Worm (Caenorhabditis elegans): Measurements from ENCODE around the gene ZK105.5.

The ZK105.5 gene

ce11 chrV:7717629-7718028 is at the start of gene ZK105.5:
TSS of gene ZK105.5 (minus strand) at chrV:7717729.
- no peak for TF ChIP-seq nhr-23 (tag; optimal IDR thresholded peaks at IDR 0.05)
- TF ChIP-seq ceh-9 (tag; optimal IDR thresholded peaks at IDR 0.05): no peak
- TF ChIP-seq ama-1 (optimal IDR thresholded peaks at IDR 0.05): no peak
- no peak for TF ChIP-seq elt-2 (tag; optimal IDR thresholded peaks at IDR 0.05)
- no peak for TF ChIP-seq tbx-2 (tag; optimal IDR thresholded peaks at IDR 0.05)
- TF ChIP-seq elt-1 (tag; optimal IDR thresholded peaks at IDR 0.05): no peak
- no peak for TF ChIP-seq zag-1 (tag; optimal IDR thresholded peaks at IDR 0.05)
- TF ChIP-seq nhr-77 (tag; optimal IDR thresholded peaks at IDR 0.05): no peak

- peak; percentile 83 for TF ChIP-seq nfya-1 (tag; optimal IDR thresholded peaks at IDR 0.05; ENCODE audit: insufficient read depth)
- TF ChIP-seq nhr-77 (tag; optimal IDR thresholded peaks at IDR 0.05): no peak
Measured at ce11 chrV:7761906-7762305, 44.4 kb upstream of the ZK105.5 start.

ce11 chrV:7760174-7760573 is 42.6 kb upstream of the ZK105.5 start, which contains the start of gene hint-3:
TSS of gene hint-3 (plus strand) at chrV:7760474.
- TF ChIP-seq ama-1 (optimal IDR thresholded peaks at IDR 0.05): no peak
- TF ChIP-seq mml-1 (tag; optimal IDR thresholded peaks at IDR 0.05): no peak
- peak; percentile 36 for TF ChIP-seq elt-2 (tag; optimal IDR thresholded peaks at IDR 0.05)

ce11 chrV:7759270-7759669 is 41.7 kb upstream of the ZK105.5 start:
- TF ChIP-seq nhr-11 (tag; optimal IDR thresholded peaks at IDR 0.05) (no peak), ZK546.5 (tag; optimal IDR thresholded peaks at IDR 0.05) (no peak), skn-1 (tag; optimal IDR thresholded peaks at IDR 0.05) (no peak), nhr-43 (tag; optimal IDR thresholded peaks at IDR 0.05; ENCODE audit: poor library complexity, severe bottlenecking) (no peak), fkh-10 (GFP tag; optimal IDR thresholded peaks at IDR 0.05) (peak; percentile 38), daf-12 (tag; optimal IDR thresholded peaks at IDR 0.05) (no peak), pha-4 (tag; optimal IDR thresholded peaks at IDR 0.05) (peak; percentile 61), egl-27 (tag; optimal IDR thresholded peaks at IDR 0.05) (no peak), fos-1 (tag; optimal IDR thresholded peaks at IDR 0.05) (no peak), nhr-12 (tag; optimal IDR thresholded peaks at IDR 0.05) (no peak), pqm-1 (tag; optimal IDR thresholded peaks at IDR 0.05) (no peak), hmg-11 (tag; optimal IDR thresholded peaks at IDR 0.05) (peak; percentile 42), aly-2 (tag; optimal IDR thresholded peaks at IDR 0.05) (no peak), lin-15B (tag; optimal IDR thresholded peaks at IDR 0.05) (peak; percentile 23), unc-62 (GFP tag; optimal IDR thresholded peaks at IDR 0.05) (peak; percentile 67), tbx-2 (tag; optimal IDR thresholded peaks at IDR 0.05) (no peak), egl-5 (tag; optimal IDR thresholded peaks at IDR 0.05) (peak; percentile 79), elt-2 (tag; optimal IDR thresholded peaks at IDR 0.05) (no peak), lsy-12 (tag; optimal IDR thresholded peaks at IDR 0.05) (no peak), mdl-1 (tag; optimal IDR thresholded peaks at IDR 0.05) (peak; percentile 73), ama-1 (optimal IDR thresholded peaks at IDR 0.05) (no peak), ceh-28 (tag; optimal IDR thresholded peaks at IDR 0.05) (no peak), elt-1 (tag; optimal IDR thresholded peaks at IDR 0.05) (peak; percentile 30), fkh-2 (tag; optimal IDR thresholded peaks at IDR 0.05) (no peak), ceh-82 (tag; optimal IDR thresholded peaks at IDR 0.05) (no peak), nhr-23 (tag; optimal IDR thresholded peaks at IDR 0.05) (peak; percentile 31), ceh-9 (tag; optimal IDR thresholded peaks at IDR 0.05) (no peak), lin-39 (tag; optimal IDR thresholded peaks at IDR 0.05) (peak; percentile 46), ztf-4 (tag; optimal IDR thresholded peaks at IDR 0.05) (no peak), snpc-4 (tag; optimal IDR thresholded peaks at IDR 0.05) (peak; percentile 46), nhr-67 (tag; optimal IDR thresholded peaks at IDR 0.05) (no peak), zag-1 (tag; optimal IDR thresholded peaks at IDR 0.05) (no peak), jun-1 (tag; optimal IDR thresholded peaks at IDR 0.05) (no peak), nfya-1 (tag; optimal IDR thresholded peaks at IDR 0.05; ENCODE audit: insufficient read depth) (peak; percentile 57), nhr-25 (tag; optimal IDR thresholded peaks at IDR 0.05) (no peak), sea-2 (GFP tag; optimal IDR thresholded peaks at IDR 0.05) (no peak)

All from whole organism, L3 larva.